Worm (Caenorhabditis elegans) whole organism, late embryonic: ENCODE results near the gene sru-22.

Experiments used
- ama-1 ChIP-seq: fragments of 150-350 bp; optimal IDR thresholded peaks from 2 replicates; lab custom pipeline; 2014
- ets-4 ChIP-seq: sonication (generic microtip); optimal IDR thresholded peaks from 2 replicates; lab custom pipeline; 2016; ENCODE audit warnings: missing genetic modification characterization, missing compliant biosample characterization
- nhr-11 ChIP-seq: fragments of 150-350 bp; optimal IDR thresholded peaks from 2 replicates; lab custom pipeline; 2014; ENCODE audit warnings: missing biosample characterization, missing genetic modification characterization

- TF ChIP-seq ama-1 (lab: Kevin White, UChicago) (no peak), nhr-11 (no peak), ets-4 (tag; lab: Kevin White, UChicago) (no peak)
These were observed 5.1 kb downstream of the sru-22 start, which contains the start of gene F36G9.7 for ce11 chrV:15969653-15970052.
